Fruit fly (Drosophila melanogaster): ENCODE data around the gene kek1.

Gene kek1

DNA sequence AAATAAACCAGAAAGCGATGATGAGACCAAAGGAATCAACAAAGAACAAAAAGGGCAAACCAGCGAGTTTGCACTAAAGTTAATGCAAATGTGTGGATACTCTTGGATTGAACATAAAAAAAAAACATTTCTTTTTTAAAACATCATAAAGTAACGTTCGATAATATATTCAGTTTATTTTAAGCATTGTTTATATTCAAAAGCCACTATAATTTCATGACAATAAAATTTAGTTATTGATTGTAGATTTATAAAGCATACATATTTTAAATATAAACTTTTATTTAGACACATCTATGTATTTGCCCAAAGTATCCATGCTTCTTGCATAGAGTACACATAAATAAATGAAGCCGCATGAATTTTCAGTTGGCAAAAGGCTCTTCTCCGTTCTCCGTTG lies 19.3 kb upstream of the kek1 start (continued):
- TF ChIP-seq CG16779 (tag; optimal IDR thresholded peaks at IDR 0.05): peak; percentile 74
- no peak for TF ChIP-seq CG11294 (GFP tag; IDR thresholded peaks at IDR 0.05)
- TF ChIP-seq CG15336 (GFP tag; IDR thresholded peaks at IDR 0.05): 0 out of 2 replicates have a peak, but pooled peaks have one; percentile 22
- peak; percentile 54 for TF ChIP-seq CG1621 (tag; optimal IDR thresholded peaks at IDR 0.05)
- TF ChIP-seq CG8319 (GFP tag; optimal IDR thresholded peaks at IDR 0.05): peak; percentile 46
- peak; percentile 80 for TF ChIP-seq CG10631 (GFP tag; optimal IDR thresholded peaks at IDR 0.05)
- TF ChIP-seq Eip93F (GFP tag; optimal IDR thresholded peaks at IDR 0.05): peak; percentile 24
- peak; percentile 43 for TF ChIP-seq CG11902 (GFP tag; optimal IDR thresholded peaks at IDR 0.05)
- peak; percentile 76 for TF ChIP-seq Eip75B (GFP tag; optimal IDR thresholded peaks at IDR 0.05)
- TF ChIP-seq Sox14 (GFP tag; optimal IDR thresholded peaks at IDR 0.05): peak; percentile 73
- TF ChIP-seq CG31627 (GFP tag; optimal IDR thresholded peaks at IDR 0.05): peak; percentile 67
- TF ChIP-seq CG3919 (GFP tag; optimal IDR thresholded peaks at IDR 0.05): peak; percentile 72
- TF ChIP-seq CG6792 (GFP tag; optimal IDR thresholded peaks at IDR 0.05): peak; percentile 81
- TF ChIP-seq Lpt (GFP tag; optimal IDR thresholded peaks at IDR 0.05): peak; percentile 21
- TF ChIP-seq topi (GFP tag; optimal IDR thresholded peaks at IDR 0.05): peak; percentile 80

DNA sequence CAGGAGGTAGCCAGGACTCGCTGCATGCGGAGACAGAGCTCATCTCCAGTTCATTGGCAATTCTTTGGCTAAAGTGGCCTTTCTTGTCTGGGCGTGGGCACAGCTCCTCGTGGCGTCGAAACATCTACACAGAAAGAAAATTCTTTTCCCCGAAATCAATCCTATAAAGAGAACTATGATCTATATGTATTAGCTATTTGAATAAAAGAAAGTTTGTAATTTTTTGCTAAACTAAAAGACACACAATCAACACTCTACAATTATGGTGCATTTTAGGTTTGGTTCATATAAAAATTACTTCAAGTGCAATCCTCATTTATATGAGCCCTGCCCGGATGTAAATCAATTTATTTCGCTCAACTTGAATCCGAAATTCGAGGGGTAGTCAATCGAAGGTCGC lies 18.6 kb upstream of the kek1 start:
- TF ChIP-seq CG10669 (GFP tag; optimal IDR thresholded peaks at IDR 0.05) (peak; percentile 79), Eip75B (GFP tag; optimal IDR thresholded peaks at IDR 0.05) (peak; percentile 81), CG3032 (tag; optimal IDR thresholded peaks at IDR 0.05) (peak; percentile 83), Sox15 (GFP tag; optimal IDR thresholded peaks at IDR 0.05) (peak; percentile 59), fd85E (GFP tag; optimal IDR thresholded peaks at IDR 0.05) (peak; percentile 13), fkh (GFP tag; optimal IDR thresholded peaks at IDR 0.05) (no peak), Gug (GFP tag; IDR thresholded peaks at IDR 0.05) (no peak), CG8319 (GFP tag; optimal IDR thresholded peaks at IDR 0.05) (peak; percentile 59), esn (GFP tag; optimal IDR thresholded peaks at IDR 0.05) (peak; percentile 78), CG6163 (GFP tag; IDR thresholded peaks at IDR 0.05) (peak; percentile 86), salr (GFP tag; optimal IDR thresholded peaks at IDR 0.05) (peak; percentile 2 to 45), Ets96B (tag; optimal IDR thresholded peaks at IDR 0.05) (peak; percentile 88), CG11294 (GFP tag; IDR thresholded peaks at IDR 0.05) (no peak), CG6276 (GFP tag; optimal IDR thresholded peaks at IDR 0.05) (no peak), CG3919 (GFP tag; optimal IDR thresholded peaks at IDR 0.05) (peak; percentile 79), CG11902 (GFP tag; optimal IDR thresholded peaks at IDR 0.05) (peak; percentile 64), cyc (GFP tag; optimal IDR thresholded peaks at IDR 0.05) (peak; percentile 73), CG8632 (GFP tag; optimal IDR thresholded peaks at IDR 0.05) (peak; percentile 74), Hr39 (GFP tag; optimal IDR thresholded peaks at IDR 0.05) (peak; percentile 64), CG16779 (tag; optimal IDR thresholded peaks at IDR 0.05) (peak; percentile 14), Sox14 (GFP tag; optimal IDR thresholded peaks at IDR 0.05) (peak; percentile 73), CG1621 (tag; optimal IDR thresholded peaks at IDR 0.05) (peak; percentile 37), Hr38 (GFP tag; optimal IDR thresholded peaks at IDR 0.05) (no peak), CG31627 (GFP tag; optimal IDR thresholded peaks at IDR 0.05) (peak; percentile 58), CG4318 (GFP tag; optimal IDR thresholded peaks at IDR 0.05) (no peak), pdm3 (GFP tag; optimal IDR thresholded peaks at IDR 0.05) (peak; percentile 57), net (GFP tag; optimal IDR thresholded peaks at IDR 0.05) (peak; percentile 62), dsx (GFP tag; optimal IDR thresholded peaks at IDR 0.05; ENCODE audit: poor library complexity, severe bottlenecking) (peak; percentile 82), CG8119 (GFP tag; IDR thresholded peaks at IDR 0.05) (0 out of 3 replicates have a peak, but pooled peaks have one; percentile 20), acj6 (GFP tag; optimal IDR thresholded peaks at IDR 0.05) (peak; percentile 68), CG32006 (GFP tag; optimal IDR thresholded peaks at IDR 0.05) (no peak), Met (GFP tag; optimal IDR thresholded peaks at IDR 0.05) (peak; percentile 75), lz (GFP tag; optimal IDR thresholded peaks at IDR 0.05) (peak; percentile 67), spab (GFP tag; optimal IDR thresholded peaks at IDR 0.05) (peak; percentile 80), CG6808 (GFP tag; optimal IDR thresholded peaks at IDR 0.05) (peak; percentile 76), achi (GFP tag; optimal IDR thresholded peaks at IDR 0.05) (peak; percentile 67), topi (GFP tag; optimal IDR thresholded peaks at IDR 0.05) (peak; percentile 80), CG7368 (GFP tag; optimal IDR thresholded peaks at IDR 0.05) (peak; percentile 57), CG11762 (GFP tag; optimal IDR thresholded peaks at IDR 0.05; ENCODE audit: insufficient read depth) (peak; percentile 58), Eip78C (GFP tag) (peak; percentile 96), CG15336 (GFP tag; IDR thresholded peaks at IDR 0.05) (no peak), Blimp-1 (GFP tag; optimal IDR thresholded peaks at IDR 0.05) (peak; percentile 6), OdsH (GFP tag; optimal IDR thresholded peaks at IDR 0.05) (peak; percentile 42), CG6854 (GFP tag; optimal IDR thresholded peaks at IDR 0.05) (no peak)
